Worm (Caenorhabditis elegans) whole organism, late embryonic: ENCODE data around the gene T22F3.8.
A peak's percentile ranks its signal among the peaks of the same experiment; 100 is the strongest.

Source experiments
- C08G9.2 ChIP-seq: sonication (generic microtip); optimal IDR thresholded peaks from 2 replicates; lab custom pipeline; 2016; ENCODE audit warnings: mild to moderate bottlenecking, missing genetic modification characterization, moderate library complexity, missing compliant biosample characterization
- C38D4.7 ChIP-seq: fragments of 200-800 bp; sonication (Bioruptor generic); optimal IDR thresholded peaks from 2 replicates; lab custom pipeline; 2018; ENCODE audit warnings: mild to moderate bottlenecking, missing genetic modification characterization, moderate library complexity, missing compliant biosample characterization
- F13H6.1 ChIP-seq: sonication (generic microtip); optimal IDR thresholded peaks from 2 replicates; lab custom pipeline; 2016; ENCODE audit warnings: missing genetic modification characterization, missing compliant biosample characterization
- K02D7.2 ChIP-seq: sonication (generic microtip); optimal IDR thresholded peaks from 2 replicates; lab custom pipeline; 2017; ENCODE audit warnings: mild to moderate bottlenecking, missing genetic modification characterization, missing compliant biosample characterization
- K09A11.1 ChIP-seq: sonication (generic microtip); optimal IDR thresholded peaks from 2 replicates; lab custom pipeline; 2017; ENCODE audit warnings: antibody characterized with exemption, mild to moderate bottlenecking, missing genetic modification characterization, missing compliant biosample characterization; ENCODE audit not compliant: insufficient read depth
- Y22D7AL.16 ChIP-seq: sonication (generic microtip); optimal IDR thresholded peaks from 2 replicates; lab custom pipeline; 2016; ENCODE audit warnings: missing genetic modification characterization, missing compliant biosample characterization
- ahr-1 ChIP-seq: sonication (generic microtip); optimal IDR thresholded peaks from 2 replicates; lab custom pipeline; 2016; ENCODE audit warnings: missing genetic modification characterization, missing compliant biosample characterization
- ceh-18 ChIP-seq: sonication (generic microtip); optimal IDR thresholded peaks from 2 replicates; lab custom pipeline; 2016; ENCODE audit warnings: missing genetic modification characterization, missing compliant biosample characterization
- ceh-19 ChIP-seq: fragments of 200-800 bp; sonication (Bioruptor generic); optimal IDR thresholded peaks from 2 replicates; lab custom pipeline; 2018; ENCODE audit warnings: mild to moderate bottlenecking, missing genetic modification characterization, missing compliant biosample characterization
- ceh-2 ChIP-seq: sonication (generic microtip); optimal IDR thresholded peaks from 2 replicates; lab custom pipeline; 2016; ENCODE audit warnings: missing genotype, missing genetic modification characterization, missing compliant biosample characterization
- ceh-24 ChIP-seq: sonication (generic microtip); optimal IDR thresholded peaks from 2 replicates; lab custom pipeline; 2016; ENCODE audit warnings: mild to moderate bottlenecking, missing genetic modification characterization, missing compliant biosample characterization
- ceh-30 ChIP-seq: fragments of 150-350 bp; optimal IDR thresholded peaks from 2 replicates; lab custom pipeline; 2014; ENCODE audit warnings: missing biosample characterization, missing genetic modification characterization
- ceh-45 ChIP-seq: fragments of 200-800 bp; sonication (Bioruptor generic); IDR thresholded peaks from 2 replicates; pipeline ENCODE4 v1.3.6; 2022; ENCODE audit warnings: missing genetic modification reagents, missing genetic modification characterization, missing compliant biosample characterization
- ceh-48 ChIP-seq: sonication (generic microtip); optimal IDR thresholded peaks from 2 replicates; lab custom pipeline; 2016; ENCODE audit warnings: missing genetic modification characterization, inconsistent platforms, missing compliant biosample characterization
- ceh-6 ChIP-seq: fragments of 200-800 bp; sonication (Bioruptor generic); optimal IDR thresholded peaks from 2 replicates; lab custom pipeline; 2018; ENCODE audit warnings: mild to moderate bottlenecking, missing genetic modification characterization, missing compliant biosample characterization
- ceh-9 ChIP-seq: sonication (generic microtip); optimal IDR thresholded peaks from 2 replicates; lab custom pipeline; 2016; ENCODE audit warnings: mild to moderate bottlenecking, missing genetic modification characterization, inconsistent platforms, missing compliant biosample characterization
- dve-1 ChIP-seq: sonication (generic microtip); optimal IDR thresholded peaks from 2 replicates; lab custom pipeline; 2017; ENCODE audit warnings: antibody characterized with exemption, mild to moderate bottlenecking, missing genetic modification characterization, missing compliant biosample characterization
- ets-4 ChIP-seq: sonication (generic microtip); optimal IDR thresholded peaks from 2 replicates; lab custom pipeline; 2016; ENCODE audit warnings: missing genetic modification characterization, missing compliant biosample characterization
- fax-1 ChIP-seq: sonication (generic microtip); optimal IDR thresholded peaks from 2 replicates; lab custom pipeline; 2016; ENCODE audit warnings: missing genotype, missing genetic modification characterization, missing compliant biosample characterization
- fkh-10 ChIP-seq: fragments of 150-350 bp; optimal IDR thresholded peaks from 2 replicates; lab custom pipeline; 2014; ENCODE audit warnings: missing biosample characterization, missing genetic modification reagents, missing genetic modification characterization
- fkh-6 ChIP-seq: sonication (generic microtip); optimal IDR thresholded peaks from 2 replicates; lab custom pipeline; 2016; ENCODE audit warnings: missing genetic modification characterization, missing compliant biosample characterization
- gmeb-2 ChIP-seq: sonication (generic microtip); optimal IDR thresholded peaks from 2 replicates; lab custom pipeline; 2016; ENCODE audit warnings: missing genetic modification characterization, inconsistent platforms, missing compliant biosample characterization
- hlh-13 ChIP-seq: fragments of 200-800 bp; sonication (Bioruptor generic); optimal IDR thresholded peaks from 2 replicates; lab custom pipeline; 2018; ENCODE audit warnings: mild to moderate bottlenecking, missing genetic modification characterization, missing compliant biosample characterization
- hlh-15 ChIP-seq: sonication (generic microtip); optimal IDR thresholded peaks from 2 replicates; lab custom pipeline; 2016; ENCODE audit warnings: missing genetic modification characterization, missing compliant biosample characterization
- hlh-6 ChIP-seq: sonication (generic microtip); optimal IDR thresholded peaks from 2 replicates; lab custom pipeline; 2016; ENCODE audit warnings: missing genotype, missing genetic modification characterization, missing compliant biosample characterization
- lim-6 ChIP-seq: sonication (generic microtip); optimal IDR thresholded peaks from 2 replicates; lab custom pipeline; 2016; ENCODE audit warnings: missing genetic modification characterization, missing compliant biosample characterization
- lin-11 ChIP-seq: fragments of 200-800 bp; sonication (Bioruptor generic); optimal IDR thresholded peaks from 2 replicates; lab custom pipeline; 2018; ENCODE audit warnings: mild to moderate bottlenecking, missing genetic modification characterization, missing compliant biosample characterization
- madf-2 ChIP-seq: sonication (generic microtip); optimal IDR thresholded peaks from 2 replicates; lab custom pipeline; 2017; ENCODE audit warnings: missing genetic modification characterization, missing compliant biosample characterization
- mec-3 ChIP-seq: sonication (generic microtip); optimal IDR thresholded peaks from 2 replicates; lab custom pipeline; 2016; ENCODE audit warnings: borderline replicate concordance, missing genetic modification characterization, missing compliant biosample characterization
- nfya-1 ChIP-seq: sonication (generic microtip); optimal IDR thresholded peaks from 2 replicates; lab custom pipeline; 2017; ENCODE audit warnings: missing genetic modification characterization, mild to moderate bottlenecking, missing compliant biosample characterization, antibody characterized with exemption, moderate library complexity
- nhr-11 ChIP-seq: fragments of 150-350 bp; optimal IDR thresholded peaks from 2 replicates; lab custom pipeline; 2014; ENCODE audit warnings: missing biosample characterization, missing genetic modification characterization
- nhr-232 ChIP-seq: sonication (generic microtip); optimal IDR thresholded peaks from 2 replicates; lab custom pipeline; 2016; ENCODE audit warnings: missing genetic modification characterization, missing compliant biosample characterization
- npax-4 ChIP-seq: sonication (generic microtip); optimal IDR thresholded peaks from 2 replicates; lab custom pipeline; 2016; ENCODE audit warnings: missing genetic modification characterization, missing compliant biosample characterization
- pat-9 ChIP-seq: fragments of 200-800 bp; sonication (Bioruptor generic); optimal IDR thresholded peaks from 2 replicates; lab custom pipeline; 2018; ENCODE audit warnings: mild to moderate bottlenecking, missing genetic modification characterization, moderate library complexity, missing compliant biosample characterization
- pha-2 ChIP-seq: sonication (generic microtip); optimal IDR thresholded peaks from 2 replicates; lab custom pipeline; 2017; ENCODE audit warnings: mild to moderate bottlenecking, missing genetic modification characterization, missing compliant biosample characterization
- ref-2 ChIP-seq: sonication (generic microtip); optimal IDR thresholded peaks from 2 replicates; lab custom pipeline; 2016; ENCODE audit warnings: missing genetic modification characterization, missing compliant biosample characterization
- sdc-2 ChIP-seq: sonication (generic microtip); optimal IDR thresholded peaks from 2 replicates; lab custom pipeline; 2016; ENCODE audit warnings: missing genotype, missing genetic modification characterization, missing compliant biosample characterization
- sox-2 ChIP-seq: fragments of 200-800 bp; sonication (Bioruptor generic); IDR thresholded peaks from 2 replicates; pipeline ENCODE4 v1.3.6; 2022; ENCODE audit warnings: missing genetic modification reagents, missing genetic modification characterization, missing compliant biosample characterization
- tbx-2 ChIP-seq: sonication (generic microtip); optimal IDR thresholded peaks from 2 replicates; lab custom pipeline; 2016; ENCODE audit warnings: missing genetic modification characterization, missing compliant biosample characterization
- ttx-3 ChIP-seq: sonication (generic microtip); optimal IDR thresholded peaks from 2 replicates; lab custom pipeline; 2016; ENCODE audit warnings: missing genetic modification reagents, missing genetic modification characterization, missing compliant biosample characterization
- unc-3 ChIP-seq, 2 experiments: fragments of 200-800 bp in 1 of 2; sonication (Bioruptor generic) in 1 of 2; sonication (generic microtip) in 1 of 2; conservative IDR thresholded peaks in 1 of 2; optimal IDR thresholded peaks in 1 of 2; 2 replicates each; pipeline versions ENCODE4 v1.3.6 to Lab custom; 2016 to 2022; ENCODE audit warnings: missing compliant biosample characterization in 2 of 2, missing genetic modification characterization in 2 of 2, missing genetic modification reagents in 1 of 2
- unc-55 ChIP-seq: sonication (generic microtip); optimal IDR thresholded peaks from 2 replicates; lab custom pipeline; 2017; ENCODE audit warnings: missing biosample characterization, missing genetic modification reagents, missing genetic modification characterization
- unc-86 ChIP-seq: sonication (generic microtip); optimal IDR thresholded peaks from 2 replicates; lab custom pipeline; 2016; ENCODE audit warnings: missing genetic modification characterization, missing compliant biosample characterization
- zip-5 ChIP-seq: sonication (generic microtip); optimal IDR thresholded peaks from 2 replicates; lab custom pipeline; 2016; ENCODE audit warnings: missing genetic modification characterization, missing compliant biosample characterization
- ztf-16 ChIP-seq: sonication (generic microtip); optimal IDR thresholded peaks from 2 replicates; lab custom pipeline; 2017; ENCODE audit warnings: missing genetic modification characterization, missing compliant biosample characterization

The T22F3.8 gene

DNA sequence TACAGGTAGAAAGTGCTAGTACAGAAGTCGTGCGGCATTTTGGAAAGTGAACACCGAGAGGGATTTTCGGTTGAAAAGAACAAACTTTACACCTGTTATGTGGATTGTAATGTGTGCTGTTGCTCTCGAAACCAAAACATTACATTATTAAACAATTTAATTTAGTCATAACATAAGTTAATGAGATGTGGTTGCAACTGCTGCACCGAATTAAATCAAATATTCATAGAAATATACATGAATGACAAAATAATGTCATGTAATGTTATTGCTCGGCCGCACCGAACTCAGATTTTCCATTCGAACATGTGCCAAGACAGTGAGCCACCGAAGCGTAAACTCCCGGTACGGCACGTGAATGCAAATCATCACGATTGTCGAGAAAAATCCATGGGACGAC is 10.3 kb downstream of the T22F3.8 start, which contains the start of gene srh-213:
Gene srh-213, minus strand, starts transcription at position 101 of the 400 bp plus-strand sequence.
- TF ChIP-seq unc-3 (GFP tag; conservative IDR thresholded peaks at IDR 0.05; lab: Robert Waterston, UW) (no peak), unc-3 (tag; optimal IDR thresholded peaks at IDR 0.05; lab: Kevin White, UChicago) (no peak), pat-9 (no peak), K02D7.2 (tag; lab: Kevin White, UChicago) (no peak), nhr-11 (tag; lab: Kevin White, UChicago) (no peak), ceh-18 (tag; lab: Kevin White, UChicago) (no peak), hlh-13 (GFP tag; lab: Kevin White, UChicago) (no peak), ceh-24 (tag; lab: Kevin White, UChicago) (no peak), F13H6.1 (no peak), hlh-15 (no peak), lin-11 (tag; lab: Kevin White, UChicago) (no peak), npax-4 (tag; lab: Kevin White, UChicago) (no peak), ceh-19 (no peak), ahr-1 (tag; lab: Kevin White, UChicago) (no peak), sox-2 (GFP tag; lab: Robert Waterston, UW) (no peak), unc-86 (tag; lab: Kevin White, UChicago) (no peak), ceh-9 (tag; lab: Kevin White, UChicago) (no peak), mec-3 (tag; lab: Kevin White, UChicago) (no peak), fkh-10 (GFP tag; lab: Kevin White, UChicago) (no peak), ceh-6 (GFP tag; lab: Kevin White, UChicago) (no peak)

DNA sequence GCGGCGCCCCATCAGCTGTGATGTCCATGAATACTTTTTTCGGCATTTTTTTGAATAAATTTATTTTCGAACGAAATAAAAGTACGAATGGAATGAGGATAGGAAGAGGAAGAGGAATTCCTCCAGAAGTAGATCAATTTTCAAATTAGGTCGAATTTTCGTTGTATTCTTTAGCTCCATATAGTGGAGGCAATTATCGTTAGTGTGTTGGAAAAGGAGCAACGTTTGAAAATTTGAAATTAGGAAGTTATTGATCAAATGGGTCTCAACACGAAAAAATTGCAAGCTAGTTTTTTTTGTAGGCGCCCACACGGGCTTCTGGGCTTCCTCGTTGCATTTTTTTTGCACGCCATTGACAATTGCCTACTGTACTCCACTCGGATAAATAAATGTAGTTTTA is 13.1 kb downstream of the T22F3.8 start, which contains the start of gene T22F3.12:
Gene T22F3.12, minus strand, starts transcription at position 101 of the 400 bp plus-strand sequence.
- TF ChIP-seq gmeb-2 (tag; lab: Kevin White, UChicago) (no peak), K09A11.1 (tag; lab: Kevin White, UChicago) (no peak), hlh-6 (tag; lab: Kevin White, UChicago) (no peak), tbx-2 (tag; lab: Kevin White, UChicago) (no peak), ets-4 (tag; lab: Kevin White, UChicago) (no peak), ttx-3 (no peak), ceh-45 (GFP tag; lab: Robert Waterston, UW) (no peak), dve-1 (no peak)

DNA sequence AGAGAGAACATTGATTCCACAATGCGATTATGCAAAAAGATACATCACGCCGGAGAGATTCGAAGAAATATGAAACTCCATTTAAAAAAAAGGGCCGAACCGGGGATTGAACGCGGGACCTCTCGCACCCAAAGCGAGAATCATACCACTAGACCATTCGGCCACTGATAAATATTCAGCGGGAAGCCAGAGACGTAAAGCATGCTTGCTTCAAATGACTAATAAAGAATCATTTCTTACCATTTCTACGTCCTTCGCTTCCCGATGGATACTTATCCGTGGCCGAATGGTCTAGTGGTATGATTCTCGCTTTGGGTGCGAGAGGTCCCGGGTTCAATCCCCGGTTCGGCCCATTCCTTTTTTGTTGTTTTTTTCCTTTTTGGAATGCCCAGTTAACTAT is 17.0 kb downstream of the T22F3.8 start:
- TF ChIP-seq sdc-2 (tag; lab: Kevin White, UChicago) (no peak), Y22D7AL.16 (tag; lab: Kevin White, UChicago) (no peak), ceh-19 (no peak), ztf-16 (tag; lab: Kevin White, UChicago) (no peak), unc-55 (GFP tag; lab: Kevin White, UChicago) (no peak)

DNA sequence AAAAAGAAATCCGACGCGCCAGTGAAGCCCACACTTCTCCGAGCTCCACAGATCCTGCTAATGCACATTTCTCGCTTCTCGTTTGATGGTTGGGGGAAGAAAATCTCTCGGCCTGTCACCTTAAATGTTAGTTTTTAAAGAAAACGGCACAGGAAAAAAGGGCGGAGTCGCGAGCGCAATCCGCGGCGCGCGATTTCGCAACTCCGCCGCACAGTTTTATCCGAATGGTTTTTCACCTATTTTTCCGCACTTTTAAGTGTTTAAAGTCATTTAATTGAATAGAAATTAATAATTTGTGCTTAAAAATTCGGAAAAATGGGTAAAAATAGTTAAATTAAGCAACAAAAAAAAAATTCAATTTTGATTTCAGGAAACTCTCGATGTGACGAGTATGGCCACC is 17.6 kb downstream of the T22F3.8 start:
- TF ChIP-seq fkh-6 (tag; lab: Kevin White, UChicago) (peak; percentile 33), tbx-2 (tag; lab: Kevin White, UChicago) (peak; percentile 74), ceh-30 (tag; lab: Kevin White, UChicago) (no peak), unc-3 (GFP tag; conservative IDR thresholded peaks at IDR 0.05; lab: Robert Waterston, UW) (0 out of 2 replicates have a peak, but pooled peaks have one; percentile 38), unc-3 (tag; optimal IDR thresholded peaks at IDR 0.05; lab: Kevin White, UChicago) (peak; percentile 55), pha-2 (tag; lab: Kevin White, UChicago) (peak; percentile 80), K02D7.2 (tag; lab: Kevin White, UChicago) (peak; percentile 18), ceh-2 (tag; lab: Kevin White, UChicago) (peak; percentile 39), ref-2 (tag; lab: Kevin White, UChicago) (no peak), zip-5 (tag; lab: Kevin White, UChicago) (peak; percentile 16), ceh-18 (tag; lab: Kevin White, UChicago) (peak; percentile 19), nhr-11 (tag; lab: Kevin White, UChicago) (no peak), ztf-16 (tag; lab: Kevin White, UChicago) (peak; percentile 15), fkh-10 (GFP tag; lab: Kevin White, UChicago) (no peak), nhr-232 (tag; lab: Kevin White, UChicago) (peak; percentile 56), C38D4.7 (GFP tag; lab: Kevin White, UChicago) (peak; percentile 54), ceh-48 (tag; lab: Kevin White, UChicago) (peak; percentile 34), fax-1 (tag; lab: Kevin White, UChicago) (peak; percentile 20), ttx-3 (peak; percentile 64), hlh-6 (tag; lab: Kevin White, UChicago) (no peak), pat-9 (peak; percentile 31), lim-6 (tag; lab: Kevin White, UChicago) (no peak), C08G9.2 (no peak), nfya-1 (tag; lab: Kevin White, UChicago) (peak; percentile 24), K09A11.1 (tag; lab: Kevin White, UChicago) (peak; percentile 54), madf-2 (no peak), hlh-15 (peak; percentile 31)
